Fruit fly (Drosophila melanogaster): ENCODE data around the gene Frl.
A peak's percentile ranks its signal among the peaks of the same experiment; 100 is the strongest.

Frl gene

dm6 chr3L:14111411-14111810 is 58.4 kb downstream of the Frl start (continued):
- no peak for TF ChIP-seq dl (GFP tag; optimal IDR thresholded peaks at IDR 0.05; ENCODE audit: insufficient read depth in 1 of 2, partially characterized antibody in 2 of 2)
- no peak for TF ChIP-seq dsf (GFP tag; optimal IDR thresholded peaks at IDR 0.05; ENCODE audit: borderline replicate concordance)
- TF ChIP-seq br (GFP tag; optimal IDR thresholded peaks at IDR 0.05) = peak; percentile 48
- TF ChIP-seq Sp1 (GFP tag; optimal IDR thresholded peaks at IDR 0.05) = no peak
- TF ChIP-seq Myc (optimal IDR thresholded peaks at IDR 0.05) = peak; percentile 87

dm6 chr3L:14112899-14113430 is 60.0 kb downstream of the Frl start:
- no peak for TF ChIP-seq OdsH (GFP tag; optimal IDR thresholded peaks at IDR 0.05)
- peak; percentile 94 for TF ChIP-seq Dfd (GFP tag; optimal IDR thresholded peaks at IDR 0.05)
- no peak for TF ChIP-seq h (GFP tag; optimal IDR thresholded peaks at IDR 0.05)
- no peak for TF ChIP-seq Hr83 (GFP tag; optimal IDR thresholded peaks at IDR 0.05; ENCODE audit: poor library complexity, severe bottlenecking)
- TF ChIP-seq psq (GFP tag; optimal IDR thresholded peaks at IDR 0.05) = no peak
- no peak for TF ChIP-seq CrebA (GFP tag; optimal IDR thresholded peaks at IDR 0.05; ENCODE audit: borderline replicate concordance)

dm6 chr3L:14114084-14114483 is 61.1 kb downstream of the Frl start:
- TF ChIP-seq Vsx2 (GFP tag; optimal IDR thresholded peaks at IDR 0.05; ENCODE audit: partially characterized antibody) = no peak
- no peak for TF ChIP-seq h (GFP tag; optimal IDR thresholded peaks at IDR 0.05)
- no peak for TF ChIP-seq Mio (GFP tag; optimal IDR thresholded peaks at IDR 0.05)
- TF ChIP-seq Myc (optimal IDR thresholded peaks at IDR 0.05) = no peak
- TF ChIP-seq Hr78 (GFP tag; optimal IDR thresholded peaks at IDR 0.05) = no peak
- TF ChIP-seq br (GFP tag; optimal IDR thresholded peaks at IDR 0.05) = no peak

dm6 chr3L:14118767-14119166 is 65.8 kb downstream of the Frl start:
- TF ChIP-seq woc (GFP tag; optimal IDR thresholded peaks at IDR 0.05) (no peak), Rel (GFP tag; optimal IDR thresholded peaks at IDR 0.05) (no peak), Rel (tag; optimal IDR thresholded peaks at IDR 0.05) (peak; percentile 39)

All from whole organism, wandering third instar larva.